Fruit fly (Drosophila melanogaster): ENCODE data around the gene Wdr81.

Wdr81 gene

DNA sequence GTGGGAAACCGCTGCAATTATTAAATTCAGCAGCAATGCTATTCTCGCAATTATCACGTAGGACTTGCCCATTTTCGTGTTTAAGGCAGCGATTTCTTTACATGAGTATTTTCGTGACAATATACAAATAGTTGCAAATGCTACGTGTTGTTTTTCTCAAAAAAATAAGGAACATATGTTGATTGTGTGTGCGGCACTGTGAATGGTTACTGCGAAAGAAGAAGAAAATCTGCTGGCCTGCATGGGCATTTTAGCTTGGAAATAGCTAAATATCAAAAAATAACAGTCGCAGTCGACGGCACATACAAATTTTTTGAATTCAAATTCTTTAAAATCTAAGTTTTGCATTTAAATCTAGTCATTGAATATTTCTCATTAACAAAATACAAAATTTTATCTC is 19.8 kb upstream of the Wdr81 start, which contains the start of gene CG6766 (continued):
- TF ChIP-seq CG32767 (GFP tag; IDR thresholded peaks at IDR 0.05), result no peak
- TF ChIP-seq phol (tag; optimal IDR thresholded peaks at IDR 0.05), result peak; percentile 9
- peak; percentile 6 for TF ChIP-seq CG30020 (tag; optimal IDR thresholded peaks at IDR 0.05)
- no peak for TF ChIP-seq pita (GFP tag; optimal IDR thresholded peaks at IDR 0.05)
- TF ChIP-seq Hmx (GFP tag; optimal IDR thresholded peaks at IDR 0.05), result no peak
- TF ChIP-seq tna (GFP tag; IDR thresholded peaks at IDR 0.05; ENCODE audit: partially characterized antibody), result no peak
- no peak for TF ChIP-seq CG14965 (GFP tag; optimal IDR thresholded peaks at IDR 0.05; ENCODE audit: borderline replicate concordance)
- TF ChIP-seq CG14710 (tag; optimal IDR thresholded peaks at IDR 0.05), result peak; percentile 31
- TF ChIP-seq Eip74EF (GFP tag; optimal IDR thresholded peaks at IDR 0.05), result no peak
- TF ChIP-seq jing (GFP tag; optimal IDR thresholded peaks at IDR 0.05), result no peak
- TF ChIP-seq Adf1 (GFP tag; IDR thresholded peaks at IDR 0.05), result no peak
- TF ChIP-seq seq (GFP tag; IDR thresholded peaks at IDR 0.05), result no peak
- no peak for TF ChIP-seq Gug (GFP tag; IDR thresholded peaks at IDR 0.05)
- peak; percentile 3 for TF ChIP-seq Ets97D (GFP tag; optimal IDR thresholded peaks at IDR 0.05)
- TF ChIP-seq BEAF-32 (GFP tag; optimal IDR thresholded peaks at IDR 0.05), result peak; percentile 52
- TF ChIP-seq H15 (GFP tag; IDR thresholded peaks at IDR 0.05), result no peak
- peak; percentile 27 for TF ChIP-seq gfzf (GFP tag; optimal IDR thresholded peaks at IDR 0.05)
- no peak for TF ChIP-seq Nf-YC (tag; optimal IDR thresholded peaks at IDR 0.05)
- peak; percentile 96 for TF ChIP-seq MBD-R2 (GFP tag; IDR thresholded peaks at IDR 0.05)
- peak; percentile 32 for TF ChIP-seq CG2116 (GFP tag; optimal IDR thresholded peaks at IDR 0.05)
- TF ChIP-seq CG16815 (GFP tag; optimal IDR thresholded peaks at IDR 0.05), result no peak
- TF ChIP-seq Deaf1 (tag; optimal IDR thresholded peaks at IDR 0.05), result no peak
- peak; percentile 23 for TF ChIP-seq CG15514 (GFP tag; optimal IDR thresholded peaks at IDR 0.05)
- TF ChIP-seq h (optimal IDR thresholded peaks at IDR 0.05), result no peak
- peak; percentile 49 for TF ChIP-seq E2f2 (GFP tag; IDR thresholded peaks at IDR 0.05)
- TF ChIP-seq CHES-1-like (GFP tag; optimal IDR thresholded peaks at IDR 0.05), result peak; percentile 5
- TF ChIP-seq CG2712 (tag; optimal IDR thresholded peaks at IDR 0.05), result peak; percentile 15
- TF ChIP-seq CG16863 (GFP tag; optimal IDR thresholded peaks at IDR 0.05), result no peak
- TF ChIP-seq Rx (GFP tag; IDR thresholded peaks at IDR 0.05), result no peak
- TF ChIP-seq Lim3 (GFP tag; IDR thresholded peaks at IDR 0.05), result no peak
- TF ChIP-seq Xbp1 (GFP tag; optimal IDR thresholded peaks at IDR 0.05), result peak; percentile 72
- no peak for TF ChIP-seq cg (GFP tag; optimal IDR thresholded peaks at IDR 0.05)
- TF ChIP-seq dm (GFP tag; optimal IDR thresholded peaks at IDR 0.05), result peak; percentile 52
- no peak for TF ChIP-seq pho (GFP tag; optimal IDR thresholded peaks at IDR 0.05)
- peak; percentile 60 for TF ChIP-seq MESR4 (GFP tag; optimal IDR thresholded peaks at IDR 0.05)
- TF ChIP-seq CG13775 (GFP tag; optimal IDR thresholded peaks at IDR 0.05), result no peak
- no peak for TF ChIP-seq CG11398 (GFP tag; optimal IDR thresholded peaks at IDR 0.05)
- TF ChIP-seq disco-r (GFP tag; optimal IDR thresholded peaks at IDR 0.05), result no peak
- TF ChIP-seq CG2889 (GFP tag; IDR thresholded peaks at IDR 0.05), result no peak
- TF ChIP-seq Neu2 (GFP tag; optimal IDR thresholded peaks at IDR 0.05; ENCODE audit: borderline replicate concordance), result no peak
- no peak for TF ChIP-seq CG15479 (GFP tag; optimal IDR thresholded peaks at IDR 0.05)
- TF ChIP-seq sr (GFP tag; IDR thresholded peaks at IDR 0.05), result no peak
- TF ChIP-seq CG15073 (GFP tag; optimal IDR thresholded peaks at IDR 0.05), result peak; percentile 41
- TF ChIP-seq CG7556 (GFP tag; optimal IDR thresholded peaks at IDR 0.05), result no peak
- TF ChIP-seq rib (GFP tag; IDR thresholded peaks at IDR 0.05), result no peak
- TF ChIP-seq CG10267 (tag; optimal IDR thresholded peaks at IDR 0.05), result no peak
- no peak for TF ChIP-seq CG11247 (GFP tag; IDR thresholded peaks at IDR 0.05)
- TF ChIP-seq chm (GFP tag; IDR thresholded peaks at IDR 0.05), result no peak
- no peak for TF ChIP-seq CG14014 (GFP tag; IDR thresholded peaks at IDR 0.05)
- TF ChIP-seq CG9932 (GFP tag; IDR thresholded peaks at IDR 0.05), result no peak
- peak; percentile 73 for TF ChIP-seq stwl (tag; optimal IDR thresholded peaks at IDR 0.05)
- TF ChIP-seq CkIIα-i1 (GFP tag; IDR thresholded peaks at IDR 0.05), result no peak
